Worm (Caenorhabditis elegans): Measurements from ENCODE around the gene F40F8.1.

DNA sequence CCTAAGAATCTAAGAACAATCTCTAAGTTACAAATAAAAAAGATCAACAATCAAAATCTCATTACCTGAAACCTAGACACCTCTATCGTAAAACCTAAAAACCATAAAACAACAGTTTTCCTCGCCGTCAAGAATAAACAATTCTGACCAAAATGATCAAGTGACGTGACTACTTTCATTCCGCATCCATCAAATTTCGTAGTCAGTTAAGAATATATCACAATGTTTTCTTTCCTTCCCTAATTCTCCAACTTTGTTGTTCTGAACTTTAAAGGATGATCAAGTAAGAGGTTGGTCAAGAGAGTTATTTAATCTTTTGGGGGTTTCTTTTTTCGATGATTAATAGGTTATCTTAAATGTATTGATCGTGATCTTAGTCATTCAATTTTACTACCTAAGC, 35.8 kb downstream of the F40F8.1 start:
- TF ChIP-seq dao-5 (tag; optimal IDR thresholded peaks at IDR 0.05) (no peak), him-1 (tag; optimal IDR thresholded peaks at IDR 0.05) (no peak)

Measured in whole organism, L4/young adult.